Worm (Caenorhabditis elegans) whole organism, L2 larva: ENCODE data around the gene Y17G9B.2.
A peak's percentile ranks its signal among the peaks of the same experiment; 100 is the strongest.

Experiments used
- C34F6.9 ChIP-seq: fragments of 150-350 bp; optimal IDR thresholded peaks from 2 replicates; lab custom pipeline; 2014; ENCODE audit warnings: missing biosample characterization, missing genetic modification characterization
- F13H6.1 ChIP-seq: sonication (generic microtip); optimal IDR thresholded peaks from 2 replicates; lab custom pipeline; 2016; ENCODE audit warnings: missing genetic modification characterization, missing compliant biosample characterization
- R02D3.7 ChIP-seq: fragments of 150-350 bp; optimal IDR thresholded peaks from 2 replicates; lab custom pipeline; 2014; ENCODE audit warnings: missing biosample characterization, missing genetic modification characterization
- Y55F3AM.14 ChIP-seq: fragments of 200-800 bp; sonication (Bioruptor generic); optimal IDR thresholded peaks from 2 replicates; lab custom pipeline; 2018; ENCODE audit warnings: mild to moderate bottlenecking, missing genetic modification characterization, missing compliant biosample characterization
- aly-2 ChIP-seq: fragments of 150-350 bp; optimal IDR thresholded peaks from 2 replicates; lab custom pipeline; 2014; ENCODE audit warnings: missing biosample characterization, missing genetic modification characterization
- ama-1 ChIP-seq: fragments of 150-350 bp; optimal IDR thresholded peaks from 2 replicates; lab custom pipeline; 2018; ENCODE audit warnings: inconsistent platforms
- blmp-1 ChIP-seq: sonication (generic microtip); optimal IDR thresholded peaks from 2 replicates; lab custom pipeline; 2017; ENCODE audit warnings: missing genetic modification characterization, mild to moderate bottlenecking, missing compliant biosample characterization, antibody characterized with exemption, moderate library complexity; ENCODE audit not compliant: insufficient read depth
- ceh-16 ChIP-seq: fragments of 150-350 bp; optimal IDR thresholded peaks from 2 replicates; lab custom pipeline; 2014; ENCODE audit warnings: missing biosample characterization, missing genetic modification characterization
- ceh-82 ChIP-seq: fragments of 150-350 bp; optimal IDR thresholded peaks from 2 replicates; lab custom pipeline; 2014; ENCODE audit warnings: missing biosample characterization, missing genetic modification characterization
- crh-2 ChIP-seq: sonication (generic microtip); optimal IDR thresholded peaks from 2 replicates; lab custom pipeline; 2017; ENCODE audit warnings: missing biosample characterization, missing genetic modification characterization
- fos-1 ChIP-seq: fragments of 150-350 bp; optimal IDR thresholded peaks from 2 replicates; lab custom pipeline; 2014; ENCODE audit warnings: missing biosample characterization, missing genetic modification characterization
- gmeb-1 ChIP-seq: fragments of 150-350 bp; optimal IDR thresholded peaks from 2 replicates; lab custom pipeline; 2014; ENCODE audit warnings: missing biosample characterization, missing genetic modification characterization
- lin-11 ChIP-seq: fragments of 150-350 bp; sonication (generic microtip); optimal IDR thresholded peaks from 2 replicates; lab custom pipeline; 2014; ENCODE audit warnings: missing biosample characterization, missing genetic modification characterization, inconsistent platforms, mixed read lengths
- lin-13 ChIP-seq: fragments of 150-350 bp; optimal IDR thresholded peaks from 2 replicates; lab custom pipeline; 2014; ENCODE audit warnings: missing biosample characterization, missing genetic modification reagents, missing genetic modification characterization
- lin-39 ChIP-seq: fragments of 150-350 bp; optimal IDR thresholded peaks from 2 replicates; lab custom pipeline; 2014; ENCODE audit warnings: missing biosample characterization, missing genetic modification reagents, missing genetic modification characterization
- lsy-2 ChIP-seq, 2 experiments: fragments of 150-350 bp in 1 of 2; sonication (generic microtip) in 1 of 2; optimal IDR thresholded peaks; 2 replicates each; lab custom pipeline; 2014 to 2017; ENCODE audit warnings: missing biosample characterization in 2 of 2, missing genetic modification characterization in 2 of 2
- mab-5 ChIP-seq: fragments of 150-350 bp; optimal IDR thresholded peaks from 2 replicates; lab custom pipeline; 2014; ENCODE audit warnings: missing biosample characterization, missing genetic modification characterization
- mdl-1 ChIP-seq, 2 experiments: fragments of 150-350 bp in 1 of 2; sonication (generic microtip) in 1 of 2; optimal IDR thresholded peaks; 2 replicates each; lab custom pipeline; 2017; ENCODE audit warnings: missing biosample characterization in 2 of 2, missing genetic modification characterization in 2 of 2
- nhr-10 ChIP-seq: sonication (generic microtip); optimal IDR thresholded peaks from 2 replicates; lab custom pipeline; 2017; ENCODE audit warnings: missing biosample characterization, missing genetic modification characterization
- nhr-11 ChIP-seq: fragments of 150-350 bp; optimal IDR thresholded peaks from 2 replicates; lab custom pipeline; 2014; ENCODE audit warnings: missing biosample characterization, missing genetic modification characterization
- nhr-12 ChIP-seq: fragments of 150-350 bp; optimal IDR thresholded peaks from 2 replicates; lab custom pipeline; 2014; ENCODE audit warnings: missing biosample characterization, missing genetic modification characterization
- nhr-129 ChIP-seq: fragments of 150-350 bp; optimal IDR thresholded peaks from 2 replicates; lab custom pipeline; 2014; ENCODE audit warnings: missing biosample characterization, missing genetic modification characterization
- nhr-21 ChIP-seq: fragments of 150-350 bp; optimal IDR thresholded peaks from 2 replicates; lab custom pipeline; 2014; ENCODE audit warnings: missing biosample characterization, missing genetic modification characterization
- nhr-23 ChIP-seq: fragments of 150-350 bp; optimal IDR thresholded peaks from 2 replicates; lab custom pipeline; 2014; ENCODE audit warnings: missing biosample characterization, missing genetic modification reagents, missing genetic modification characterization
- nhr-25 ChIP-seq: fragments of 150-350 bp; sonication (generic microtip); optimal IDR thresholded peaks from 3 replicates; lab custom pipeline; 2014; ENCODE audit warnings: missing biosample characterization, missing genetic modification characterization
- skn-1 ChIP-seq: sonication (generic microtip); optimal IDR thresholded peaks from 2 replicates; lab custom pipeline; 2017; ENCODE audit warnings: missing biosample characterization, missing genetic modification characterization
- sma-3 ChIP-seq: sonication (generic microtip); optimal IDR thresholded peaks from 2 replicates; lab custom pipeline; 2016; ENCODE audit warnings: missing genetic modification reagents, missing genetic modification characterization, missing compliant biosample characterization
- sma-9 ChIP-seq, 2 experiments: fragments of 150-350 bp in 1 of 2; sonication (generic microtip) in 1 of 2; optimal IDR thresholded peaks; 2 replicates each; lab custom pipeline; 2014 to 2016; ENCODE audit warnings: missing genetic modification characterization in 2 of 2, mild to moderate bottlenecking in 1 of 2, missing biosample characterization in 1 of 2, missing compliant biosample characterization in 1 of 2, missing genetic modification reagents in 1 of 2, moderate library complexity in 1 of 2
- snpc-4 ChIP-seq: fragments of 150-350 bp; optimal IDR thresholded peaks from 2 replicates; lab custom pipeline; 2014; ENCODE audit warnings: missing biosample characterization, missing genetic modification characterization
- unc-39 ChIP-seq: fragments of 150-350 bp; optimal IDR thresholded peaks from 2 replicates; lab custom pipeline; 2014; ENCODE audit warnings: missing biosample characterization, missing genetic modification characterization
- unc-55 ChIP-seq: fragments of 150-350 bp; sonication (generic microtip); optimal IDR thresholded peaks from 3 replicates; lab custom pipeline; 2014; ENCODE audit warnings: missing biosample characterization, missing genetic modification reagents, missing genetic modification characterization
- unc-62 ChIP-seq: fragments of 150-350 bp; optimal IDR thresholded peaks from 2 replicates; lab custom pipeline; 2014; ENCODE audit warnings: missing biosample characterization, missing genetic modification reagents, missing genetic modification characterization
- zag-1 ChIP-seq: fragments of 150-350 bp; optimal IDR thresholded peaks from 2 replicates; lab custom pipeline; 2014; ENCODE audit warnings: missing biosample characterization, missing genetic modification characterization
- ztf-11 ChIP-seq: sonication (generic microtip); optimal IDR thresholded peaks from 2 replicates; lab custom pipeline; 2017; ENCODE audit warnings: missing biosample characterization, missing genetic modification characterization

Y17G9B.2 gene

ce11 chrIV:4806486-4806885 lies 42.5 kb downstream of the Y17G9B.2 start, which contains the start of gene dpf-5:
Gene dpf-5 (minus strand): TSS chrIV:4806586.
- TF ChIP-seq ztf-11 (tag; lab: Kevin White, UChicago) (no peak), mdl-1 (tag; optimal IDR thresholded peaks at IDR 0.05; lab: Kevin White, UChicago) (no peak), lin-13 (GFP tag; lab: Kevin White, UChicago) (no peak), unc-62 (GFP tag; lab: Kevin White, UChicago) (no peak), ceh-82 (tag; lab: Kevin White, UChicago) (no peak), mab-5 (no peak), nhr-25 (no peak), unc-55 (GFP tag; lab: Kevin White, UChicago) (no peak), nhr-21 (tag; lab: Kevin White, UChicago) (no peak), aly-2 (tag; lab: Kevin White, UChicago) (no peak), R02D3.7 (tag; lab: Kevin White, UChicago) (no peak), gmeb-1 (tag; lab: Kevin White, UChicago) (no peak), Y55F3AM.14 (no peak), snpc-4 (no peak), ama-1 (lab: Kevin White, UChicago) (no peak), nhr-11 (tag; lab: Kevin White, UChicago) (no peak), nhr-10 (no peak)

DNA sequence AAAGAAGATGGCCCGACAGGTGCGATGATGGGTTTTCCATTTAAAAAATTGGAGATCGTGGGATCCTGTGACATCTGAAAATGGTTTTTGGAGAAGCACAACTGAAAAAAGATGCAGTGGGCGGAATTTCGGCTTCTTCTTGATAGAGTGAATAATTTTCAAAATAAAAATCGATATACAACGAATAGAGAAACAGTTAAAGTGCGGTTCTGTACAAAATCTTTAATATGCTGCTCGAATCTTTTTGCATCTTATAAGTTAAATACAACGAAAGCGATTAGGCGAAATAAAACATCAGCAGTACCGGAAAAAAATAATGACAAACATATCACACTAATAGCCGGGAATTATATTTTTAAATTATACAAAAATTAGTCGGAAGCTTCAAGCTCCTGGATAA lies 43.3 kb downstream of the Y17G9B.2 start, which contains the start of gene H06H21.11:
H06H21.11 (minus strand) TSS at position 101 of the 400 bp plus-strand sequence.
- no peak for TF ChIP-seq skn-1 (tag; lab: Kevin White, UChicago)
- TF ChIP-seq nhr-12 (tag; lab: Kevin White, UChicago) = no peak

ce11 chrIV:4809397-4809796 lies 45.5 kb downstream of the Y17G9B.2 start, which contains the start of gene ubxn-6:
Gene ubxn-6 (minus strand): TSS chrIV:4809497.
- no peak for TF ChIP-seq ceh-16 (tag; lab: Kevin White, UChicago)
- TF ChIP-seq nhr-10 = no peak
- no peak for TF ChIP-seq nhr-25
- TF ChIP-seq unc-39 (tag; lab: Kevin White, UChicago) = no peak
- no peak for TF ChIP-seq sma-9 (GFP tag; optimal IDR thresholded peaks at IDR 0.05; lab: Kevin White, UChicago)
- no peak for TF ChIP-seq sma-9 (tag; optimal IDR thresholded peaks at IDR 0.05; lab: Kevin White, UChicago)
- TF ChIP-seq sma-3 (GFP tag; lab: Kevin White, UChicago) = no peak
- TF ChIP-seq lin-39 (tag; lab: Kevin White, UChicago) = no peak

ce11 chrIV:4809813-4810212 lies 45.9 kb downstream of the Y17G9B.2 start, which contains the start of gene H06H21.37:
Gene H06H21.37 (minus strand): TSS chrIV:4809974.
- no peak for TF ChIP-seq sma-9 (GFP tag; optimal IDR thresholded peaks at IDR 0.05; lab: Kevin White, UChicago)
- TF ChIP-seq sma-9 (tag; optimal IDR thresholded peaks at IDR 0.05; lab: Kevin White, UChicago) = no peak
- TF ChIP-seq mdl-1 (tag; optimal IDR thresholded peaks at IDR 0.05; lab: Kevin White, UChicago) = no peak

- TF ChIP-seq sma-9 (GFP tag; optimal IDR thresholded peaks at IDR 0.05; lab: Kevin White, UChicago) (peak; percentile 11), sma-9 (tag; optimal IDR thresholded peaks at IDR 0.05; lab: Kevin White, UChicago) (no peak), zag-1 (tag; lab: Kevin White, UChicago) (no peak), blmp-1 (tag; lab: Kevin White, UChicago) (peak; percentile 19), nhr-23 (tag; lab: Kevin White, UChicago) (no peak), sma-3 (GFP tag; lab: Kevin White, UChicago) (peak; percentile 44), snpc-4 (peak; percentile 33), lin-11 (peak; percentile 51), nhr-25 (peak; percentile 3), nhr-129 (tag; lab: Kevin White, UChicago) (peak; percentile 41), ceh-16 (tag; lab: Kevin White, UChicago) (peak; percentile 16), unc-39 (tag; lab: Kevin White, UChicago) (no peak), unc-55 (GFP tag; lab: Kevin White, UChicago) (peak; percentile 79), lin-39 (tag; lab: Kevin White, UChicago) (no peak), ceh-82 (tag; lab: Kevin White, UChicago) (no peak), lsy-2 (tag; optimal IDR thresholded peaks at IDR 0.05; lab: Kevin White, UChicago) (peak in 1 of 2 experiments; percentile 80), C34F6.9 (tag; lab: Kevin White, UChicago) (peak; percentile 76), mab-5 (no peak), fos-1 (tag; lab: Kevin White, UChicago) (peak; percentile 33), F13H6.1 (peak; percentile 21), crh-2 (tag; lab: Kevin White, UChicago) (peak; percentile 31), Y55F3AM.14 (no peak), lin-13 (GFP tag; lab: Kevin White, UChicago) (peak; percentile 58), gmeb-1 (tag; lab: Kevin White, UChicago) (peak; percentile 53), unc-62 (GFP tag; lab: Kevin White, UChicago) (no peak)
These were observed 46.5 kb downstream of the Y17G9B.2 start, which contains the start of gene eif-1.A for ce11 chrIV:4810377-4810984. Gene eif-1.A (plus strand): TSS chrIV:4810934.
